Worm (Caenorhabditis elegans) whole organism, midembryonic: ENCODE results near the gene F56C3.9.

ENCODE experiments used
- T22C8.4 ChIP-seq: fragments of 200-800 bp; sonication (Bioruptor generic); IDR thresholded peaks from 2 replicates; pipeline ENCODE4 v1.3.6; 2022; ENCODE audit warnings: missing genetic modification characterization, missing compliant biosample characterization
- cog-1 ChIP-seq: sonication (generic microtip); optimal IDR thresholded peaks from 2 replicates; lab custom pipeline; 2016; ENCODE audit warnings: missing genetic modification characterization, missing compliant biosample characterization
- flt-1 ChIP-seq: fragments of 200-800 bp; sonication (Bioruptor generic); IDR thresholded peaks from 2 replicates; pipeline ENCODE4 v1.3.6; 2022; ENCODE audit warnings: missing genetic modification characterization, missing compliant biosample characterization
- klf-2 ChIP-seq: fragments of 200-800 bp; sonication (Bioruptor generic); conservative IDR thresholded peaks from 2 replicates; pipeline ENCODE4 v1.3.6; 2022; ENCODE audit warnings: missing genetic modification reagents, missing genetic modification characterization, missing compliant biosample characterization
- med-1 ChIP-seq: sonication (generic microtip); optimal IDR thresholded peaks from 2 replicates; lab custom pipeline; 2017; ENCODE audit warnings: missing genetic modification characterization, mild to moderate bottlenecking, missing compliant biosample characterization, antibody characterized with exemption, missing genetic modification reagents; ENCODE audit not compliant: insufficient read depth
- ref-1 ChIP-seq: fragments of 200-800 bp; sonication (Bioruptor generic); conservative IDR thresholded peaks from 2 replicates; pipeline ENCODE4 v1.3.6; 2022; ENCODE audit warnings: missing genetic modification reagents, missing genetic modification characterization, missing compliant biosample characterization
- tab-1 ChIP-seq: fragments of 200-800 bp; sonication (Bioruptor generic); IDR thresholded peaks from 2 replicates; pipeline ENCODE4 v1.3.6; 2022; ENCODE audit warnings: missing genetic modification characterization, missing compliant biosample characterization
- ztf-23 ChIP-seq: fragments of 200-800 bp; sonication (Bioruptor generic); IDR thresholded peaks from 2 replicates; pipeline ENCODE4 v1.3.6; 2022; ENCODE audit warnings: missing genetic modification reagents, missing genetic modification characterization, missing compliant biosample characterization
- ztf-29 ChIP-seq: fragments of 200-800 bp; sonication (Bioruptor generic); IDR thresholded peaks from 2 replicates; pipeline ENCODE4 v1.3.6; 2022; ENCODE audit warnings: missing genetic modification reagents, missing genetic modification characterization, missing compliant biosample characterization

The F56C3.9 gene

DNA sequence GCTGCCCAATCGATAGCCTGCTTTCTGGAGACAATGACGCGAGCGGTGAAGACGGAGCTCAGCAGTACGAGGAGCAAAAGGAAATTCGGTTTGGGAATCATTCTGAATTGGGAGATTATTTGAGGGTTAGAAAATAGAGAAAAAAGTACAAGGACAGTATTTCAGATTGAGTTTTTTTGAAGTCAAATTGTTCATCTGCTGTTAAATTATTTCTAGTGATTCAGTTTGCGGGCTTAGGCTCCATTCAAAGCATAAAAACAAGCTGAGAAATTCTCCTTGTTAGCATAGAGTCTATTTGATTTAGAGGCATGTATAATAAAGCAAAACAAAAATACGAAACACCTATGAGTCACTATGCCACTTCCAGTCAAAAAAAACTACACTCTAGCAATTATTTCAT, 26.4 kb downstream of the F56C3.9 start, which contains the start of gene dgn-2:
TSS of gene dgn-2 (minus strand) at position 101 of the 400 bp plus-strand sequence.
- TF ChIP-seq klf-2 (GFP tag; lab: Robert Waterston, UW) (no peak), cog-1 (tag; lab: Kevin White, UChicago) (no peak), med-1 (GFP tag; lab: Kevin White, UChicago) (no peak)

- TF ChIP-seq med-1 (GFP tag; lab: Kevin White, UChicago) (no peak), flt-1 (no peak), klf-2 (GFP tag; lab: Robert Waterston, UW) (no peak), T22C8.4 (no peak)
Observed at ce11 chrX:1360631-1361030, 33.2 kb downstream of the F56C3.9 start, which contains the start of gene F56C3.4. Gene F56C3.4, minus strand, starts transcription at chrX:1360731.

DNA sequence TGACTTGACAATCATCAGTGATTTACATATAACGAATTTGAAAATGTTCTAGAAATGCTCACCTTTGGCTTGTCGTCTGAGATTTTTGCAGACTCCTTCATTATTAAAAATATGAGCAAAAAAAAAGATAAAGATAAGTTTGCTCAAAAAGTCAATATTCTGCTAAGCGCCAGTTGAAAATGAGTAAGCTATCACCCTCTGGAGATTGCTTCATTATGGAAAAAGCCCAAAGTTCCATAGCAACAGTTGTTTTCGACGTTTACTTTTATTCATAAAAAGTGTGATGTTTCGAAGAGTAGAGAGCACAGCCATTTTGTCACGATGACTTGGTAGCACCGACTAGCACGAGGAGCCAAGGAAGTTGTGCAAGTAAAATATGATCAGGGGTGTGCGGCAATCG, 35.5 kb downstream of the F56C3.9 start, which contains the start of gene F56C3.3:
TSS of gene F56C3.3 (minus strand) at position 101 of the 400 bp plus-strand sequence.
- TF ChIP-seq ztf-23 (GFP tag; lab: Robert Waterston, UW), result no peak
- no peak for TF ChIP-seq cog-1 (tag; lab: Kevin White, UChicago)
- no peak for TF ChIP-seq med-1 (GFP tag; lab: Kevin White, UChicago)
- no peak for TF ChIP-seq ref-1 (GFP tag; lab: Robert Waterston, UW)
- no peak for TF ChIP-seq klf-2 (GFP tag; lab: Robert Waterston, UW)
- TF ChIP-seq flt-1, result no peak
- no peak for TF ChIP-seq tab-1 (GFP tag; lab: Robert Waterston, UW)
- TF ChIP-seq ztf-29, result no peak
- TF ChIP-seq T22C8.4, result no peak

DNA sequence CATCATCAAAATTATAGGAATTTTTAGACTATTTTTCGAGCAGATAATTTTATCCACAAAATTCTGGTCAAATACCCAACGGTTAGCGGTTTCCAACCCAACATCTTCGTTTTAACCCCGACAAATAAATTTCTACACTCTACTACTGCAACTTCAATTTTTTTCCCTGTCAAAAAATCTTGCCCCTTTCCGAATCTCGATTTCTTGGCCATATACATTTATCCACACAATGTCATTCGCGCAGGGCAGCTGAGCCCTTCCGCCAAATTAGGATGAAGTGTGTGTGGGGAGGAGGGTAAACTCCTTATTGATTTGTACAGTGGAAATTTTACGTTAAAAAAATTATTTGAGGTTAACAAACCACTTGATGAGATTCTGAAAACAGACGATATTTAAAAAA, 49.0 kb downstream of the F56C3.9 start:
- TF ChIP-seq tab-1 (GFP tag; lab: Robert Waterston, UW) (no peak; the same call in 1 of the 2 replicates), med-1 (GFP tag; lab: Kevin White, UChicago) (peak; percentile 26), T22C8.4 (peak; percentile 84), ztf-23 (GFP tag; lab: Robert Waterston, UW) (0 out of 2 replicates have a peak, but pooled peaks have one; percentile 66), ztf-29 (no peak), cog-1 (tag; lab: Kevin White, UChicago) (peak; percentile 86), flt-1 (peak; percentile 63), ref-1 (GFP tag; lab: Robert Waterston, UW) (no peak), klf-2 (GFP tag; lab: Robert Waterston, UW) (0 out of 2 replicates have a peak, but pooled peaks have one; percentile 21)

ce11 chrX:1344321-1344720, 49.5 kb downstream of the F56C3.9 start, which contains the start of gene ins-39:
Gene ins-39, minus strand, starts transcription at chrX:1344421.
- TF ChIP-seq cog-1 (tag; lab: Kevin White, UChicago), result no peak
